Worm (Caenorhabditis elegans): ENCODE results near the gene miro-1.

- no peak for TF ChIP-seq ztf-29 (GFP tag; IDR thresholded peaks at IDR 0.05)
- TF ChIP-seq flt-1 (GFP tag; IDR thresholded peaks at IDR 0.05): no peak
- TF ChIP-seq tab-1 (GFP tag; IDR thresholded peaks at IDR 0.05): no peak
- no peak for TF ChIP-seq med-1 (GFP tag; optimal IDR thresholded peaks at IDR 0.05; ENCODE audit: insufficient read depth)
These were observed 46.4 kb downstream of the miro-1 start, which contains the start of gene F29B9.12 for ce11 chrIV:4669242-4669641.
